Fruit fly (Drosophila melanogaster) whole organism, embryonic: ENCODE measurements around the gene CG8420.
A peak's percentile ranks its signal among the peaks of the same experiment; 100 is the strongest.

ENCODE experiments used
- Atf-2 ChIP-seq: fragments of 200-800 bp; sonication (Bioruptor generic); optimal IDR thresholded peaks from 2 replicates; lab custom pipeline; 2016; ENCODE audit warnings: missing biosample characterization, missing genetic modification characterization
- Atf3 ChIP-seq: fragments of 200-800 bp; sonication (Bioruptor generic); optimal IDR thresholded peaks from 3 replicates; lab custom pipeline; 2016; ENCODE audit warnings: missing biosample characterization, missing genetic modification characterization
- CG12299 ChIP-seq: fragments of 200-800 bp; sonication (Bioruptor generic); optimal IDR thresholded peaks from 2 replicates; lab custom pipeline; 2018; ENCODE audit warnings: missing biosample characterization, mild to moderate bottlenecking, missing genetic modification characterization
- CG13296 ChIP-seq: fragments of 200-800 bp; sonication (Bioruptor generic); optimal IDR thresholded peaks from 3 replicates; lab custom pipeline; 2018; ENCODE audit warnings: missing biosample characterization, mild to moderate bottlenecking, missing genetic modification characterization
- CG14710 ChIP-seq: fragments of 200-800 bp; sonication (Bioruptor generic); optimal IDR thresholded peaks from 3 replicates; lab custom pipeline; 2019; ENCODE audit warnings: missing biosample characterization, mild to moderate bottlenecking, missing genetic modification characterization, moderate library complexity
- CG17361 ChIP-seq: fragments of 200-800 bp; sonication (Bioruptor generic); IDR thresholded peaks from 3 replicates; pipeline ENCODE4 v1.3.6; 2022; ENCODE audit warnings: missing biosample characterization, missing genetic modification characterization
- CG17802 ChIP-seq: fragments of 200-800 bp; sonication (Bioruptor generic); optimal IDR thresholded peaks from 2 replicates; lab custom pipeline; 2018; ENCODE audit warnings: missing biosample characterization, mild to moderate bottlenecking, missing genetic modification characterization, moderate library complexity
- CG30403 ChIP-seq: fragments of 200-800 bp; sonication (Bioruptor generic); optimal IDR thresholded peaks from 3 replicates; lab custom pipeline; 2016; ENCODE audit warnings: missing biosample characterization, missing genetic modification characterization
- CG31388 ChIP-seq: fragments of 200-800 bp; sonication (Bioruptor generic); optimal IDR thresholded peaks from 2 replicates; lab custom pipeline; 2016; ENCODE audit warnings: missing biosample characterization, missing genetic modification characterization
- CG3163 ChIP-seq: fragments of 200-800 bp; sonication (Bioruptor generic); optimal IDR thresholded peaks from 3 replicates; lab custom pipeline; 2016; ENCODE audit warnings: missing biosample characterization, missing genetic modification characterization
- CG6272 ChIP-seq: fragments of 200-800 bp; sonication (Bioruptor generic); IDR thresholded peaks from 2 replicates; pipeline ENCODE4 v1.3.6; 2022; ENCODE audit warnings: missing biosample characterization, missing genetic modification characterization
- CG6813 ChIP-seq: fragments of 200-800 bp; sonication (Bioruptor generic); optimal IDR thresholded peaks from 2 replicates; lab custom pipeline; 2017; ENCODE audit warnings: missing biosample characterization, missing genetic modification characterization, mild to moderate bottlenecking, moderate library complexity, missing genetic modification reagents
- CG7556 ChIP-seq: fragments of 200-800 bp; sonication (Bioruptor generic); optimal IDR thresholded peaks from 2 replicates; lab custom pipeline; 2017; ENCODE audit warnings: missing biosample characterization, mild to moderate bottlenecking, missing genetic modification characterization
- CG8089 ChIP-seq: fragments of 200-800 bp; sonication (Bioruptor generic); optimal IDR thresholded peaks from 3 replicates; lab custom pipeline; 2016; ENCODE audit warnings: missing biosample characterization, missing genetic modification characterization
- CG8281 ChIP-seq: fragments of 200-800 bp; sonication (Bioruptor generic); optimal IDR thresholded peaks from 2 replicates; lab custom pipeline; 2018; ENCODE audit warnings: missing biosample characterization, mild to moderate bottlenecking, missing genetic modification characterization, moderate library complexity
- CG8924 ChIP-seq: fragments of 200-800 bp; optimal IDR thresholded peaks from 3 replicates; lab custom pipeline; 2019; ENCODE audit warnings: missing biosample characterization, mild to moderate bottlenecking, missing genetic modification characterization, moderate library complexity
- CG9727 ChIP-seq: fragments of 200-800 bp; sonication (Bioruptor generic); optimal IDR thresholded peaks from 3 replicates; lab custom pipeline; 2017; ENCODE audit warnings: missing biosample characterization, mild to moderate bottlenecking, missing genetic modification characterization
- CrebB ChIP-seq: fragments of 200-800 bp; sonication (Bioruptor generic); optimal IDR thresholded peaks from 3 replicates; lab custom pipeline; 2018; ENCODE audit warnings: missing biosample characterization, mild to moderate bottlenecking, missing genetic modification characterization
- Drgx ChIP-seq: fragments of 200-800 bp; sonication (Bioruptor generic); IDR thresholded peaks from 2 replicates; pipeline ENCODE4 v1.3.6; 2022; ENCODE audit warnings: missing biosample characterization, missing genetic modification characterization
- Gsc ChIP-seq: fragments of 200-800 bp; sonication (Bioruptor generic); IDR thresholded peaks from 2 replicates; pipeline ENCODE4 v1.3.6; 2022; ENCODE audit warnings: missing biosample characterization, missing genetic modification characterization
- Hand ChIP-seq: fragments of 200-800 bp; sonication (Bioruptor generic); optimal IDR thresholded peaks from 2 replicates; lab custom pipeline; 2017; ENCODE audit warnings: mild to moderate bottlenecking, missing biosample characterization, missing genetic modification reagents, missing genetic modification characterization
- Hr78 ChIP-seq, 2 experiments: fragments of 200-800 bp in 1 of 2; fragments of >200 bp in 1 of 2; sonication (Bioruptor generic) in 1 of 2; optimal IDR thresholded peaks; 2 replicates each; lab custom pipeline; 2017 to 2019; ENCODE audit warnings: missing biosample characterization in 2 of 2, missing genetic modification characterization in 2 of 2, mild to moderate bottlenecking in 1 of 2, moderate library complexity in 1 of 2
- Med ChIP-seq: fragments of 200-800 bp; sonication (Bioruptor generic); peaks from one replicate; lab custom pipeline; 2016; ENCODE audit warnings: missing biosample characterization, missing genetic modification characterization, mild to moderate bottlenecking, inconsistent platforms, moderate library complexity
- NC2β ChIP-seq: fragments of 200-800 bp; sonication (Bioruptor generic); optimal IDR thresholded peaks from 2 replicates; lab custom pipeline; 2016; ENCODE audit warnings: missing biosample characterization, missing genetic modification characterization
- NfI ChIP-seq: fragments of 200-800 bp; sonication (Bioruptor generic); optimal IDR thresholded peaks from 3 replicates; lab custom pipeline; 2018; ENCODE audit warnings: missing biosample characterization, mild to moderate bottlenecking, missing genetic modification characterization, moderate library complexity
- Oli ChIP-seq: fragments of 200-800 bp; sonication (Bioruptor generic); optimal IDR thresholded peaks from 2 replicates; lab custom pipeline; 2018; ENCODE audit warnings: missing biosample characterization, mild to moderate bottlenecking, missing genetic modification characterization, moderate library complexity
- Poxn ChIP-seq: fragments of 200-800 bp; sonication (Bioruptor generic); IDR thresholded peaks from 2 replicates; pipeline ENCODE4 v1.3.6; 2022; ENCODE audit warnings: missing biosample characterization, missing genetic modification characterization
- Rx ChIP-seq: fragments of 200-800 bp; sonication (Bioruptor generic); IDR thresholded peaks from 2 replicates; pipeline ENCODE4 v1.3.6; 2022; ENCODE audit warnings: missing biosample characterization, missing genetic modification characterization
- Trl ChIP-seq, 3 experiments: fragments of >200 bp in 2 of 3; fragments of 200-800 bp in 1 of 3; sonication (Bioruptor generic) in 1 of 3; optimal IDR thresholded peaks; 2 replicates in 1 of 3; 3 replicates in 2 of 3; lab custom pipeline; 2016 to 2017; ENCODE audit warnings: missing biosample characterization in 1 of 3, missing genetic modification characterization in 1 of 3
- Usf ChIP-seq: fragments of 200-800 bp; sonication (Bioruptor generic); optimal IDR thresholded peaks from 2 replicates; lab custom pipeline; 2017; ENCODE audit warnings: missing genotype, missing biosample characterization, missing genetic modification characterization
- Xbp1 ChIP-seq: fragments of 200-800 bp; sonication (Bioruptor generic); optimal IDR thresholded peaks from 3 replicates; lab custom pipeline; 2016; ENCODE audit warnings: missing biosample characterization, mild to moderate bottlenecking, missing genetic modification characterization
- chif ChIP-seq, 2 experiments: fragments of 200-800 bp; sonication (Bioruptor generic); optimal IDR thresholded peaks; 3 replicates each; lab custom pipeline; 2016; ENCODE audit warnings: missing biosample characterization in 2 of 2, missing genetic modification characterization in 2 of 2
- chn ChIP-seq: fragments of 200-800 bp; sonication (Bioruptor generic); optimal IDR thresholded peaks from 2 replicates; lab custom pipeline; 2016; ENCODE audit warnings: missing biosample characterization, missing genetic modification characterization
- en ChIP-seq: fragments of 200-800 bp; sonication (Bioruptor generic); optimal IDR thresholded peaks from 2 replicates; lab custom pipeline; 2016; ENCODE audit warnings: missing biosample characterization, missing genetic modification characterization
- eyg ChIP-seq: fragments of 200-800 bp; sonication (Bioruptor generic); optimal IDR thresholded peaks from 3 replicates; lab custom pipeline; 2016; ENCODE audit warnings: missing biosample characterization, missing genetic modification characterization
- fd3F ChIP-seq: fragments of 200-800 bp; sonication (Bioruptor generic); optimal IDR thresholded peaks from 2 replicates; lab custom pipeline; 2018; ENCODE audit warnings: missing biosample characterization, mild to moderate bottlenecking, missing genetic modification characterization, moderate library complexity
- gsb-n ChIP-seq: fragments of 200-800 bp; sonication (Bioruptor generic); optimal IDR thresholded peaks from 3 replicates; lab custom pipeline; 2018; ENCODE audit warnings: missing biosample characterization, mild to moderate bottlenecking, missing genetic modification characterization
- jing ChIP-seq: fragments of 200-800 bp; sonication (Bioruptor generic); optimal IDR thresholded peaks from 2 replicates; lab custom pipeline; 2018; ENCODE audit warnings: missing biosample characterization, mild to moderate bottlenecking, missing genetic modification characterization
- oc ChIP-seq: fragments of 200-800 bp; sonication (Bioruptor generic); optimal IDR thresholded peaks from 2 replicates; lab custom pipeline; 2018; ENCODE audit warnings: missing biosample characterization, mild to moderate bottlenecking, missing genetic modification characterization, moderate library complexity
- org-1 ChIP-seq: fragments of 200-800 bp; sonication (Bioruptor generic); optimal IDR thresholded peaks from 2 replicates; lab custom pipeline; 2017; ENCODE audit warnings: missing biosample characterization, missing genetic modification characterization
- peb ChIP-seq: fragments of 200-800 bp; sonication (Bioruptor generic); IDR thresholded peaks from 2 replicates; pipeline ENCODE4 v1.3.6; 2022; ENCODE audit warnings: missing biosample characterization, missing genetic modification characterization
- salm ChIP-seq: fragments of 200-800 bp; sonication (Bioruptor generic); optimal IDR thresholded peaks from 2 replicates; lab custom pipeline; 2018; ENCODE audit warnings: missing biosample characterization, mild to moderate bottlenecking, missing genetic modification characterization
- sc ChIP-seq, 3 experiments: fragments of >200 bp in 2 of 3; fragments of 200-800 bp in 1 of 3; sonication (Bioruptor generic) in 1 of 3; optimal IDR thresholded peaks; 2 replicates in 2 of 3; 3 replicates in 1 of 3; lab custom pipeline; 2017; ENCODE audit warnings: mild to moderate bottlenecking in 1 of 3, missing biosample characterization in 1 of 3, missing genetic modification characterization in 1 of 3, missing genetic modification reagents in 1 of 3
- sens ChIP-seq: fragments of 200-800 bp; sonication (Bioruptor generic); peaks from one replicate; lab custom pipeline; 2016; ENCODE audit warnings: missing biosample characterization, missing genetic modification characterization
- shn ChIP-seq: fragments of 200-800 bp; sonication (Bioruptor generic); optimal IDR thresholded peaks from 3 replicates; lab custom pipeline; 2016; ENCODE audit warnings: missing biosample characterization, missing genetic modification characterization
- slbo ChIP-seq: fragments of 200-800 bp; sonication (Bioruptor generic); IDR thresholded peaks from 2 replicates; pipeline ENCODE4 v1.3.6; 2022; ENCODE audit warnings: missing biosample characterization, missing genetic modification characterization
- sqz ChIP-seq: fragments of 200-800 bp; sonication (Bioruptor generic); optimal IDR thresholded peaks from 3 replicates; lab custom pipeline; 2018; ENCODE audit warnings: missing biosample characterization, mild to moderate bottlenecking, missing genetic modification characterization
- tap ChIP-seq: fragments of 200-800 bp; optimal IDR thresholded peaks from 3 replicates; lab custom pipeline; 2019; ENCODE audit warnings: missing biosample characterization, mild to moderate bottlenecking, missing genetic modification characterization, moderate library complexity

Gene CG8420

DNA sequence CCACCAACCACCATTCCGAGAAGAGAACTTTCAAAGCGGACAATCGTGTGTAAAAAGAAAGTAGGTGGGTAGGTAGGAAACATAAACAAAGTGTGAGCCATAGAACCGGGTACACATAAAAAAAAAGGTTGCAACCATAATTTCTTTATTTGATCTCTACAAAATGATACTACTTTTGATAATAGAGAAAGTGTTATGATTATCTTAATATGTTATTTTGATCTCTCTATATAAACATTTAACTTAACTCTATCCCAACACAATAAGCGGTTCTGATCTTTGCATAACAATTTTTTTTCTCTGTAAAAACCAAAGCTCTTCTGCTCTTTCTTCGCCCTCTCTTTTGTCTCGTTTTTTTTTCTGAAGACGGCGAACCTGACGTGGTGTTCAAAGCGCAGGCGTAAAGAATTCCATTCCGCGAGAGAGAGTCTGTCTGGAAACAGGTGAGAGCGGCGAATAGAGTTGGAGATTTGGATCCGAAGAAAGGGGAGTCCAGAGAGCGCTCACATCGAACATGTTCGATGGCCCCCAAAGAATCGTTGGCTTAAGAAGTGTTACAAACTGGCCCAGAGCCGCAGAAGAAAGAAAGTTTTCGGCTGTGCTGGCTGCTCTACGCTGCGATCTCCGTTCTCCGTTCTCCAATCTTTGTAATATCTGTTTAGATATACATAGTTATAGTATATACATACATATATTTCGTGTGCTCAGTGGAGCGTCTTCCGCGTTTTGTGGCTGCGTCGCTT is 601 bp downstream of the CG8420 start (continued):
- peak; percentile 6 for TF ChIP-seq Atf3 (GFP tag; lab: Kevin White, UChicago)
- peak; percentile 98 for TF ChIP-seq sens (GFP tag; lab: Kevin White, UChicago)
- peak; percentile 22 to 64 for TF ChIP-seq Trl (optimal IDR thresholded peaks at IDR 0.05; lab: Kevin White, UChicago)
- peak; percentile 43 for TF ChIP-seq Trl (GFP tag; optimal IDR thresholded peaks at IDR 0.05; lab: Kevin White, UChicago)
- TF ChIP-seq CG31388 (GFP tag; lab: Kevin White, UChicago): no peak
- 0 out of 2 replicates have a peak, but pooled peaks have one; percentile 47 for TF ChIP-seq Rx
- peak; percentile 40 for TF ChIP-seq org-1 (GFP tag; lab: Kevin White, UChicago)
- peak; percentile 73 for TF ChIP-seq Oli
- TF ChIP-seq chif (GFP tag; optimal IDR thresholded peaks at IDR 0.05; lab: Kevin White, UChicago): peak; percentile 50 to 67
- peak; percentile 25 for TF ChIP-seq CrebB
- peak; percentile 44 for TF ChIP-seq CG6813 (GFP tag; lab: Kevin White, UChicago)
- TF ChIP-seq CG14710 (tag; lab: Kevin White, UChicago): peak; percentile 80
- TF ChIP-seq CG17361 (GFP tag; lab: Robert Waterston, UW): peak; percentile 76; the same call in 2 of the 3 replicates
- no peak for TF ChIP-seq CG8281 (tag; lab: Kevin White, UChicago)
- TF ChIP-seq sc (optimal IDR thresholded peaks at IDR 0.05; lab: Kevin White, UChicago): no peak
- TF ChIP-seq sc (GFP tag; optimal IDR thresholded peaks at IDR 0.05; lab: Kevin White, UChicago): peak; percentile 58
- TF ChIP-seq CG9727 (GFP tag; lab: Kevin White, UChicago): peak; percentile 59
- TF ChIP-seq CG17802 (tag; lab: Kevin White, UChicago): no peak
- TF ChIP-seq fd3F (GFP tag; lab: Kevin White, UChicago): no peak
- no peak for TF ChIP-seq Hand
- peak; percentile 59 for TF ChIP-seq tap (tag; lab: Kevin White, UChicago)
- TF ChIP-seq chn (GFP tag; lab: Kevin White, UChicago): peak; percentile 10
- TF ChIP-seq gsb-n (tag; lab: Kevin White, UChicago): peak; percentile 85
- TF ChIP-seq sqz (GFP tag; lab: Kevin White, UChicago): peak; percentile 96
- TF ChIP-seq eyg: peak; percentile 37
- TF ChIP-seq NfI: peak; percentile 36
- TF ChIP-seq CG30403 (GFP tag; lab: Kevin White, UChicago): peak; percentile 65
- TF ChIP-seq jing (GFP tag; lab: Kevin White, UChicago): peak; percentile 36
- TF ChIP-seq NC2β (GFP tag; lab: Kevin White, UChicago): peak; percentile 62
- peak; percentile 62 for TF ChIP-seq CG7556 (GFP tag; lab: Kevin White, UChicago)
- peak; percentile 78 for TF ChIP-seq CG8924 (tag; lab: Kevin White, UChicago)
- TF ChIP-seq en (GFP tag; lab: Kevin White, UChicago): peak; percentile 4
- TF ChIP-seq slbo (GFP tag; lab: Robert Waterston, UW): peak; percentile 57
- peak; percentile 78 for TF ChIP-seq Xbp1 (GFP tag; lab: Kevin White, UChicago)
- TF ChIP-seq Gsc: no peak
- TF ChIP-seq Atf-2: peak; percentile 38
- no peak for TF ChIP-seq CG6272 (GFP tag; lab: Robert Waterston, UW)
- TF ChIP-seq Med: peak; percentile 83
- TF ChIP-seq Usf (GFP tag; lab: Kevin White, UChicago): peak; percentile 22
- no peak for TF ChIP-seq CG8089 (GFP tag; lab: Kevin White, UChicago)
- no peak for TF ChIP-seq CG13296 (GFP tag; lab: Kevin White, UChicago)
- peak; percentile 55 for TF ChIP-seq peb (GFP tag; lab: Robert Waterston, UW)
- TF ChIP-seq CG3163: peak; percentile 69
- no peak for TF ChIP-seq Poxn (GFP tag; lab: Robert Waterston, UW)
- TF ChIP-seq oc (tag; lab: Kevin White, UChicago): peak; percentile 87
- peak in 1 of 2 experiments; percentile 53 for TF ChIP-seq Hr78 (GFP tag; optimal IDR thresholded peaks at IDR 0.05; lab: Kevin White, UChicago)
- TF ChIP-seq salm (tag; lab: Kevin White, UChicago): peak; percentile 51
- TF ChIP-seq shn (GFP tag; lab: Kevin White, UChicago): peak; percentile 2
- peak; percentile 63 for TF ChIP-seq Drgx (GFP tag; lab: Robert Waterston, UW)
- peak; percentile 17 for TF ChIP-seq CG12299 (tag; lab: Kevin White, UChicago)
